Worm (Caenorhabditis elegans) whole organism, late embryonic: ENCODE measurements around the gene zif-1.

Experiments used
- K02D7.2 ChIP-seq: sonication (generic microtip); optimal IDR thresholded peaks from 2 replicates; lab custom pipeline; 2017; ENCODE audit warnings: mild to moderate bottlenecking, missing genetic modification characterization, missing compliant biosample characterization
- ceh-18 ChIP-seq: sonication (generic microtip); optimal IDR thresholded peaks from 2 replicates; lab custom pipeline; 2016; ENCODE audit warnings: missing genetic modification characterization, missing compliant biosample characterization
- dmd-4 ChIP-seq: sonication (generic microtip); optimal IDR thresholded peaks from 2 replicates; lab custom pipeline; 2016; ENCODE audit warnings: borderline replicate concordance, missing genetic modification characterization, missing compliant biosample characterization
- elt-2 ChIP-seq: sonication (generic microtip); optimal IDR thresholded peaks from 2 replicates; lab custom pipeline; 2016; ENCODE audit warnings: missing genetic modification reagents, missing genetic modification characterization, missing compliant biosample characterization
- hlh-6 ChIP-seq: sonication (generic microtip); optimal IDR thresholded peaks from 2 replicates; lab custom pipeline; 2016; ENCODE audit warnings: missing genotype, missing genetic modification characterization, missing compliant biosample characterization
- nhr-11 ChIP-seq: fragments of 150-350 bp; optimal IDR thresholded peaks from 2 replicates; lab custom pipeline; 2014; ENCODE audit warnings: missing biosample characterization, missing genetic modification characterization
- pha-4 ChIP-seq: fragments of 150-350 bp; optimal IDR thresholded peaks from 2 replicates; lab custom pipeline; 2018; ENCODE audit warnings: missing biosample characterization, missing genetic modification reagents, missing genetic modification characterization
- sox-2 ChIP-seq: fragments of 200-800 bp; sonication (Bioruptor generic); IDR thresholded peaks from 2 replicates; pipeline ENCODE4 v1.3.6; 2022; ENCODE audit warnings: missing genetic modification reagents, missing genetic modification characterization, missing compliant biosample characterization

- TF ChIP-seq hlh-6 (tag; lab: Kevin White, UChicago): no peak
- no peak for TF ChIP-seq elt-2
- no peak for TF ChIP-seq nhr-11
- TF ChIP-seq pha-4: no peak
- TF ChIP-seq K02D7.2 (tag; lab: Kevin White, UChicago): no peak
- peak; percentile 16 for TF ChIP-seq ceh-18 (tag; lab: Kevin White, UChicago)
- TF ChIP-seq sox-2 (GFP tag; lab: Robert Waterston, UW): no peak
- TF ChIP-seq dmd-4 (tag; lab: Kevin White, UChicago): no peak
Measured at ce11 chrIII:9052371-9052978, 49.9 kb downstream of the zif-1 start.
